Fruit fly (Drosophila melanogaster): Measurements from ENCODE around the gene Cyp28d2.

The Cyp28d2 gene

dm6 chr2L:5232175-5232574 is 25.1 kb downstream of the Cyp28d2 start:
- TF ChIP-seq Hr78 (GFP tag; optimal IDR thresholded peaks at IDR 0.05) (no peak), usp (GFP tag; optimal IDR thresholded peaks at IDR 0.05) (no peak), Rel (GFP tag; optimal IDR thresholded peaks at IDR 0.05) (no peak), Rel (tag; optimal IDR thresholded peaks at IDR 0.05) (no peak), brk (GFP tag; optimal IDR thresholded peaks at IDR 0.05) (no peak), CrebA (GFP tag; optimal IDR thresholded peaks at IDR 0.05; ENCODE audit: borderline replicate concordance) (no peak), Mio (GFP tag; optimal IDR thresholded peaks at IDR 0.05) (no peak), Sp1 (GFP tag; optimal IDR thresholded peaks at IDR 0.05) (no peak), h (GFP tag; optimal IDR thresholded peaks at IDR 0.05) (no peak), lola (GFP tag; optimal IDR thresholded peaks at IDR 0.05) (no peak), Vsx2 (GFP tag; optimal IDR thresholded peaks at IDR 0.05; ENCODE audit: partially characterized antibody) (no peak), fru (GFP tag; optimal IDR thresholded peaks at IDR 0.05) (no peak), dl (GFP tag; optimal IDR thresholded peaks at IDR 0.05; ENCODE audit: insufficient read depth in 1 of 2, partially characterized antibody in 2 of 2) (no peak), sage (GFP tag; optimal IDR thresholded peaks at IDR 0.05) (no peak), Dif (GFP tag; optimal IDR thresholded peaks at IDR 0.05; ENCODE audit: partially characterized antibody) (no peak), rgr (GFP tag; optimal IDR thresholded peaks at IDR 0.05) (no peak), Hr83 (GFP tag; optimal IDR thresholded peaks at IDR 0.05; ENCODE audit: poor library complexity, severe bottlenecking) (no peak), pan (optimal IDR thresholded peaks at IDR 0.05) (no peak), Hnf4 (GFP tag; optimal IDR thresholded peaks at IDR 0.05) (no peak), CG9705 (GFP tag; optimal IDR thresholded peaks at IDR 0.05) (no peak)

dm6 chr2L:5232967-5233909 is 26.2 kb downstream of the Cyp28d2 start:
- peak; percentile 48 for TF ChIP-seq CrebA (GFP tag; optimal IDR thresholded peaks at IDR 0.05; ENCODE audit: borderline replicate concordance)
- TF ChIP-seq Vsx2 (GFP tag; optimal IDR thresholded peaks at IDR 0.05; ENCODE audit: partially characterized antibody) = no peak
- no peak for TF ChIP-seq Rel (GFP tag; optimal IDR thresholded peaks at IDR 0.05)
- peak; percentile 92 for TF ChIP-seq Rel (tag; optimal IDR thresholded peaks at IDR 0.05)

- no peak for TF ChIP-seq pan (optimal IDR thresholded peaks at IDR 0.05)
- no peak for TF ChIP-seq dl (GFP tag; optimal IDR thresholded peaks at IDR 0.05; ENCODE audit: insufficient read depth in 1 of 2, partially characterized antibody in 2 of 2)
- no peak for TF ChIP-seq Jra (GFP tag; optimal IDR thresholded peaks at IDR 0.05)
- no peak for TF ChIP-seq psq (GFP tag; optimal IDR thresholded peaks at IDR 0.05)
- TF ChIP-seq ey (GFP tag; optimal IDR thresholded peaks at IDR 0.05) = no peak
- no peak for TF ChIP-seq brk (GFP tag; optimal IDR thresholded peaks at IDR 0.05)
- no peak for TF ChIP-seq Abd-B (GFP tag; optimal IDR thresholded peaks at IDR 0.05)
- TF ChIP-seq Sp1 (GFP tag; optimal IDR thresholded peaks at IDR 0.05) = no peak
- no peak for TF ChIP-seq woc (GFP tag; optimal IDR thresholded peaks at IDR 0.05)
- no peak for TF ChIP-seq rgr (GFP tag; optimal IDR thresholded peaks at IDR 0.05)
- no peak for TF ChIP-seq sage (GFP tag; optimal IDR thresholded peaks at IDR 0.05)
- no peak for TF ChIP-seq Hr78 (GFP tag; optimal IDR thresholded peaks at IDR 0.05)
Measured at dm6 chr2L:5234714-5235298, 27.7 kb downstream of the Cyp28d2 start.

dm6 chr2L:5236346-5236809 is 29.3 kb downstream of the Cyp28d2 start:
- no peak for TF ChIP-seq dl (GFP tag; optimal IDR thresholded peaks at IDR 0.05; ENCODE audit: insufficient read depth in 1 of 2, partially characterized antibody in 2 of 2)
- TF ChIP-seq Hr78 (GFP tag; optimal IDR thresholded peaks at IDR 0.05) = no peak
- TF ChIP-seq Mio (GFP tag; optimal IDR thresholded peaks at IDR 0.05) = no peak
- no peak for TF ChIP-seq Abd-B (GFP tag; optimal IDR thresholded peaks at IDR 0.05)
- TF ChIP-seq Sp1 (GFP tag; optimal IDR thresholded peaks at IDR 0.05) = no peak
- TF ChIP-seq Dfd (GFP tag; optimal IDR thresholded peaks at IDR 0.05) = no peak
- no peak for TF ChIP-seq usp (GFP tag; optimal IDR thresholded peaks at IDR 0.05)
- no peak for TF ChIP-seq Rel (GFP tag; optimal IDR thresholded peaks at IDR 0.05)
- TF ChIP-seq Rel (tag; optimal IDR thresholded peaks at IDR 0.05) = no peak
- no peak for TF ChIP-seq ey (GFP tag; optimal IDR thresholded peaks at IDR 0.05)
- TF ChIP-seq psq (GFP tag; optimal IDR thresholded peaks at IDR 0.05) = peak; percentile 35
- TF ChIP-seq CrebA (GFP tag; optimal IDR thresholded peaks at IDR 0.05; ENCODE audit: borderline replicate concordance) = peak; percentile 17
- no peak for TF ChIP-seq dmrt93B (GFP tag; optimal IDR thresholded peaks at IDR 0.05)
- peak; percentile 36 for TF ChIP-seq br (GFP tag; optimal IDR thresholded peaks at IDR 0.05)
- TF ChIP-seq GATAd (GFP tag; optimal IDR thresholded peaks at IDR 0.05) = no peak
- TF ChIP-seq CG32264 (GFP tag; optimal IDR thresholded peaks at IDR 0.05) = no peak

All from whole organism, wandering third instar larva.